Fruit fly (Drosophila melanogaster) whole organism, adult: Measurements from ENCODE around the gene CG11893.
A peak's percentile ranks its signal among the peaks of the same experiment; 100 is the strongest.

Experiments
- CG33017 ChIP-seq: fragments of 200-800 bp; sonication (Bioruptor generic); optimal IDR thresholded peaks from 2 replicates; lab custom pipeline; 2018; ENCODE audit warnings: missing biosample characterization, mild to moderate bottlenecking, missing genetic modification characterization, moderate library complexity
- toe ChIP-seq: fragments of 200-800 bp; sonication (Bioruptor generic); optimal IDR thresholded peaks from 2 replicates; lab custom pipeline; 2016; ENCODE audit warnings: missing biosample characterization, missing genetic modification characterization

DNA sequence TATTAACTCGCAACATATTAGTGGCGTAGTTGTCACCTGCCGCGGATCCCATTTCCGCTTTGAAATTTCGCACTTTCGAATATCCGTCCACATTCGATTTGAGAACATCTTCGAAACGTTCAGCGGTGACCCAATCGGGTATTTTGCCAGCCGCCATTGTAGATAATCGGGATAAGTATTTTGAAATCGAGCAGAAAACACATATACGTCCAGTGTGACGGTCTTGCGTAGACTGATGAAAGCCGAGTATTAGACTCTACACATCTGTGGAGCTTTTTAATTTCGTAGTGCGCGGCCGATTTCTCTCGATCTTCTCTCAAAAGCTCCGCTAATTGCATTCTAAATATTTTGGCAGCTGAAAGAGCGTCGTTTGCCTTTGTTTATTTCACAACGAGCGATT, 39.4 kb downstream of the CG11893 start, which contains the start of gene CHKov1:
- TF ChIP-seq CG33017 (tag; lab: Kevin White, UChicago) (peak; percentile 43), toe (GFP tag; lab: Kevin White, UChicago) (no peak)
